Fruit fly (Drosophila melanogaster): ENCODE data around the gene RpL36.

DNA sequence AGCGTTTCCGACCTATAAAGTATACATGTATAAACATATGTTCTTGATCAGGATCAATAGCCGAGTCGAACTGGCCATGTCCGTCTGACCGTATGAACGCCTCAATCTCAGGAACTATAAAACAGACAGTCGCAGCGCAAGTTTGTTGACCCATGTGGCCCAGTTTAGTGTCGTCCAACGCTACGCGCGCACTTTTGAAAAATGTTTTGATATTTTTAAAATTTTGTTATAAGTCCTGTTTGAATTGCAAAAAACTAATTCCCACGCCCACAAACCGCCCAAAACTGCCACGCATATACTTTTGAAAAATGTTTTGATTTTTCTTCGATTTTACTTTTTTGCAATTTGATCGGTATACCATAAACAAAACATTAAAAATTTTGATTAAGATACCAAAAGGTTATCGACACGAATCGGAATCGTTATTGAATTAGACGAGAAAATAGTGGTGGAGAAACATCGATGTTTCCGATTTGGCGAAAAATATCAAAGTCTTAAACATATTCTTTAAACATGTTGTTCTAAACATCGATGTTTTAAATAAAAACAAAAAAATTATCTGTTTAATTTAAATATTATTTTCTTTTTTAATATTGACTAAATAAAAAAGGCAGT is 17.2 kb upstream of the RpL36 start:
- no peak for TF ChIP-seq Abd-B (GFP tag; optimal IDR thresholded peaks at IDR 0.05)
- TF ChIP-seq fru (GFP tag; optimal IDR thresholded peaks at IDR 0.05) = no peak
- TF ChIP-seq Rel (GFP tag; optimal IDR thresholded peaks at IDR 0.05) = no peak
- no peak for TF ChIP-seq Rel (tag; optimal IDR thresholded peaks at IDR 0.05)
- no peak for TF ChIP-seq h (GFP tag; optimal IDR thresholded peaks at IDR 0.05)
- TF ChIP-seq psq (GFP tag; optimal IDR thresholded peaks at IDR 0.05) = no peak
- TF ChIP-seq usp (GFP tag; optimal IDR thresholded peaks at IDR 0.05) = no peak
- no peak for TF ChIP-seq rgr (GFP tag; optimal IDR thresholded peaks at IDR 0.05)
